Worm (Caenorhabditis elegans): Measurements from ENCODE around the gene T01C3.3.

DNA sequence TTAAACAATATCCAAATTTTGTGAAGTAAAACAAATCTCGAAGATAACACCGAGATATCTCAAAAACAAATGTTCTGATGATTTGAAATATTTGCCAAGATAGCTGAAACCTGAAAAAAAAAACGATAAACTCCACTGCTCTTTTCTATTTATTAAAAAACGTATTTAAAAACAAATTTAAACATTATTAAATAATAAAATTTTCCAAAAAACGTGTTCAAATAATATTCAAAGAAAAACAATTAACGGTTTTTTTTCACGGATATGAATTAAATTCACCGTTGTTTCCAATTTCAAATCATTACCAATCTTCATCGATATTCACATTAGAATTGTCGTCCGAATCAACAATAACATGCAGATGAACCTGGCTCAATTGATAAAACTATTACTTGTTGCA lies 3.8 kb upstream of the T01C3.3 start, which contains the start of gene irld-14:
- TF ChIP-seq egl-27 (tag; optimal IDR thresholded peaks at IDR 0.05) (no peak), snpc-4 (tag; optimal IDR thresholded peaks at IDR 0.05) (no peak)
